Fruit fly (Drosophila melanogaster) whole organism, embryonic: ENCODE data around the gene Rbp.

Experiments
- C15 ChIP-seq: fragments of 200-800 bp; sonication (Bioruptor generic); IDR thresholded peaks from 3 replicates; pipeline ENCODE4 v1.3.6; 2022; ENCODE audit warnings: missing biosample characterization, missing genetic modification characterization
- CG12071 ChIP-seq: fragments of 200-800 bp; sonication (Bioruptor generic); optimal IDR thresholded peaks from 3 replicates; lab custom pipeline; 2018; ENCODE audit warnings: missing biosample characterization, mild to moderate bottlenecking, missing genetic modification characterization
- CG12942 ChIP-seq: fragments of 200-800 bp; sonication (Bioruptor generic); optimal IDR thresholded peaks from 3 replicates; lab custom pipeline; 2016; ENCODE audit warnings: missing biosample characterization, missing genetic modification characterization
- CG13123 ChIP-seq: fragments of 200-800 bp; sonication (Bioruptor generic); optimal IDR thresholded peaks from 2 replicates; lab custom pipeline; 2016; ENCODE audit warnings: missing biosample characterization, missing genetic modification characterization
- CG13624 ChIP-seq: fragments of 200-800 bp; sonication (Bioruptor generic); optimal IDR thresholded peaks from 2 replicates; lab custom pipeline; 2016; ENCODE audit warnings: missing biosample characterization, missing genetic modification characterization
- CG13894 ChIP-seq: fragments of 200-800 bp; sonication (Bioruptor generic); optimal IDR thresholded peaks from 3 replicates; lab custom pipeline; 2018; ENCODE audit warnings: missing biosample characterization, mild to moderate bottlenecking, missing genetic modification characterization, moderate library complexity
- CG1603 ChIP-seq: fragments of 200-800 bp; sonication (Bioruptor generic); optimal IDR thresholded peaks from 2 replicates; lab custom pipeline; 2019; ENCODE audit warnings: missing biosample characterization, mild to moderate bottlenecking, missing genetic modification characterization, moderate library complexity
- CG16813 ChIP-seq: fragments of 200-800 bp; sonication (Bioruptor generic); IDR thresholded peaks from 3 replicates; pipeline ENCODE4 v1.3.6; 2022; ENCODE audit warnings: missing biosample characterization, missing genetic modification characterization; ENCODE audit not compliant: partially characterized antibody
- CG17829 ChIP-seq: fragments of 200-800 bp; optimal IDR thresholded peaks from 2 replicates; lab custom pipeline; 2019; ENCODE audit warnings: missing biosample characterization, mild to moderate bottlenecking, missing genetic modification characterization, moderate library complexity
- CG1792 ChIP-seq: fragments of 200-800 bp; sonication (Bioruptor generic); optimal IDR thresholded peaks from 2 replicates; lab custom pipeline; 2016; ENCODE audit warnings: missing biosample characterization, missing genetic modification characterization
- CG18476 ChIP-seq: fragments of 200-800 bp; sonication (Bioruptor generic); optimal IDR thresholded peaks from 2 replicates; lab custom pipeline; 2016; ENCODE audit warnings: missing biosample characterization, mild to moderate bottlenecking, missing genetic modification characterization
- CG2678 ChIP-seq: fragments of 200-800 bp; sonication (Bioruptor generic); optimal IDR thresholded peaks from 3 replicates; lab custom pipeline; 2019; ENCODE audit warnings: missing biosample characterization, mild to moderate bottlenecking, missing genetic modification characterization, moderate library complexity
- CG2712 ChIP-seq: fragments of 200-800 bp; optimal IDR thresholded peaks from 3 replicates; lab custom pipeline; 2019; ENCODE audit warnings: missing biosample characterization, mild to moderate bottlenecking, missing genetic modification characterization, moderate library complexity
- CG3065 ChIP-seq: fragments of 200-800 bp; sonication (Bioruptor generic); optimal IDR thresholded peaks from 2 replicates; lab custom pipeline; 2016; ENCODE audit warnings: missing biosample characterization, missing genetic modification characterization
- CG31388 ChIP-seq: fragments of 200-800 bp; sonication (Bioruptor generic); optimal IDR thresholded peaks from 2 replicates; lab custom pipeline; 2016; ENCODE audit warnings: missing biosample characterization, missing genetic modification characterization
- CG31441 ChIP-seq: fragments of 200-800 bp; sonication (Bioruptor generic); IDR thresholded peaks from 2 replicates; pipeline ENCODE4 v1.3.6; 2022; ENCODE audit warnings: missing biosample characterization, missing genetic modification characterization
- CG32767 ChIP-seq: fragments of 200-800 bp; sonication (Bioruptor generic); IDR thresholded peaks from 2 replicates; pipeline ENCODE4 v1.3.6; 2022; ENCODE audit warnings: missing biosample characterization, missing genetic modification characterization
- CG33213 ChIP-seq: fragments of 200-800 bp; sonication (Bioruptor generic); optimal IDR thresholded peaks from 3 replicates; lab custom pipeline; 2016; ENCODE audit warnings: missing biosample characterization, missing genetic modification characterization
- CG34422 ChIP-seq: fragments of 200-800 bp; sonication (Bioruptor generic); IDR thresholded peaks from 3 replicates; pipeline ENCODE4 v1.3.6; 2022; ENCODE audit warnings: missing biosample characterization, missing genetic modification characterization
- CG6254 ChIP-seq: fragments of 200-800 bp; sonication (Bioruptor generic); optimal IDR thresholded peaks from 3 replicates; lab custom pipeline; 2017; ENCODE audit warnings: mild to moderate bottlenecking, missing biosample characterization, missing genetic modification reagents, missing genetic modification characterization
- CG6272 ChIP-seq: fragments of 200-800 bp; sonication (Bioruptor generic); IDR thresholded peaks from 2 replicates; pipeline ENCODE4 v1.3.6; 2022; ENCODE audit warnings: missing biosample characterization, missing genetic modification characterization
- CG7987 ChIP-seq: fragments of 200-800 bp; sonication (Bioruptor generic); optimal IDR thresholded peaks from 2 replicates; lab custom pipeline; 2018; ENCODE audit warnings: missing biosample characterization, mild to moderate bottlenecking, missing genetic modification characterization, moderate library complexity
- CHES-1-like ChIP-seq: fragments of 200-800 bp; sonication (Bioruptor generic); optimal IDR thresholded peaks from 2 replicates; lab custom pipeline; 2016; ENCODE audit warnings: missing biosample characterization, missing genetic modification characterization
- Chrac-16 ChIP-seq: fragments of 200-800 bp; sonication (Bioruptor generic); optimal IDR thresholded peaks from 3 replicates; lab custom pipeline; 2016; ENCODE audit warnings: missing biosample characterization, missing genetic modification characterization
- CoRest ChIP-seq: fragments of 200-800 bp; sonication (Bioruptor generic); optimal IDR thresholded peaks from 3 replicates; lab custom pipeline; 2018; ENCODE audit warnings: missing biosample characterization, mild to moderate bottlenecking, missing genetic modification characterization, moderate library complexity
- CrebB ChIP-seq: fragments of 200-800 bp; sonication (Bioruptor generic); optimal IDR thresholded peaks from 3 replicates; lab custom pipeline; 2018; ENCODE audit warnings: missing biosample characterization, mild to moderate bottlenecking, missing genetic modification characterization
- E2f1 ChIP-seq: fragments of 200-800 bp; sonication (Bioruptor generic); IDR thresholded peaks from 2 replicates; pipeline ENCODE4 v1.3.6; 2022; ENCODE audit warnings: missing biosample characterization, missing genetic modification characterization
- Eip74EF ChIP-seq, 2 experiments: fragments of 200-800 bp in 1 of 2; fragments of >200 bp in 1 of 2; sonication (Bioruptor generic) in 1 of 2; optimal IDR thresholded peaks; 2 replicates each; lab custom pipeline; 2017 to 2019; ENCODE audit warnings: missing biosample characterization in 2 of 2, missing genetic modification characterization in 2 of 2, mild to moderate bottlenecking in 1 of 2, moderate library complexity in 1 of 2
- Gug ChIP-seq: fragments of 200-800 bp; sonication (Bioruptor generic); IDR thresholded peaks from 4 replicates; pipeline ENCODE4 v1.3.6; 2022; ENCODE audit warnings: missing biosample characterization, missing genetic modification characterization
- Hmx ChIP-seq: fragments of 200-800 bp; sonication (Bioruptor generic); optimal IDR thresholded peaks from 2 replicates; lab custom pipeline; 2016; ENCODE audit warnings: missing biosample characterization, missing genetic modification characterization
- Hr78 ChIP-seq, 2 experiments: fragments of 200-800 bp in 1 of 2; fragments of >200 bp in 1 of 2; sonication (Bioruptor generic) in 1 of 2; optimal IDR thresholded peaks; 2 replicates each; lab custom pipeline; 2017 to 2019; ENCODE audit warnings: missing biosample characterization in 2 of 2, missing genetic modification characterization in 2 of 2, mild to moderate bottlenecking in 1 of 2, moderate library complexity in 1 of 2
- NfI ChIP-seq: fragments of 200-800 bp; sonication (Bioruptor generic); optimal IDR thresholded peaks from 3 replicates; lab custom pipeline; 2018; ENCODE audit warnings: missing biosample characterization, mild to moderate bottlenecking, missing genetic modification characterization, moderate library complexity
- Ptx1 ChIP-seq: fragments of 200-800 bp; sonication (Bioruptor generic); IDR thresholded peaks from 2 replicates; pipeline ENCODE4 v1.3.6; 2022; ENCODE audit warnings: missing biosample characterization, missing genetic modification characterization
- Side ChIP-seq: fragments of 200-800 bp; sonication (Bioruptor generic); optimal IDR thresholded peaks from 2 replicates; lab custom pipeline; 2016; ENCODE audit warnings: missing biosample characterization, missing genetic modification characterization
- Six4 ChIP-seq: fragments of 200-800 bp; sonication (Bioruptor generic); optimal IDR thresholded peaks from 2 replicates; lab custom pipeline; 2016; ENCODE audit warnings: missing biosample characterization, missing genetic modification characterization
- TFAM ChIP-seq: fragments of 200-800 bp; sonication (Bioruptor generic); optimal IDR thresholded peaks from 2 replicates; lab custom pipeline; 2017; ENCODE audit warnings: missing biosample characterization, missing genetic modification characterization, inconsistent platforms
- bowl ChIP-seq: fragments of 200-800 bp; sonication (Bioruptor generic); IDR thresholded peaks from 2 replicates; pipeline ENCODE4 v1.3.6; 2022; ENCODE audit warnings: missing biosample characterization, missing genetic modification characterization
- cato ChIP-seq: fragments of 200-800 bp; sonication (Bioruptor generic); optimal IDR thresholded peaks from 2 replicates; lab custom pipeline; 2016; ENCODE audit warnings: missing biosample characterization, missing genetic modification characterization, borderline replicate concordance
- crp ChIP-seq, 2 experiments: fragments of 200-800 bp; sonication (Bioruptor generic); optimal IDR thresholded peaks; 2 replicates in 1 of 2; 3 replicates in 1 of 2; lab custom pipeline; 2017; ENCODE audit warnings: missing biosample characterization in 2 of 2, missing genetic modification characterization in 2 of 2, mild to moderate bottlenecking in 1 of 2, moderate library complexity in 1 of 2
- esg ChIP-seq: fragments of 200-800 bp; sonication (Bioruptor generic); conservative IDR thresholded peaks from 2 replicates; pipeline ENCODE4 v1.3.6; 2022; ENCODE audit warnings: missing biosample characterization, missing genetic modification characterization
- grn ChIP-seq: fragments of 200-800 bp; sonication (Bioruptor generic); optimal IDR thresholded peaks from 3 replicates; lab custom pipeline; 2017; ENCODE audit warnings: missing biosample characterization, missing genetic modification characterization
- hth ChIP-seq: fragments of >200 bp; optimal IDR thresholded peaks from 2 replicates; lab custom pipeline; 2017; ENCODE audit warnings: inconsistent platforms
- nerfin-1 ChIP-seq: fragments of 200-800 bp; sonication (Bioruptor generic); optimal IDR thresholded peaks from 3 replicates; lab custom pipeline; 2019; ENCODE audit warnings: missing biosample characterization, mild to moderate bottlenecking, missing genetic modification characterization, moderate library complexity
- org-1 ChIP-seq: fragments of 200-800 bp; sonication (Bioruptor generic); optimal IDR thresholded peaks from 2 replicates; lab custom pipeline; 2017; ENCODE audit warnings: missing biosample characterization, missing genetic modification characterization
- otp ChIP-seq: fragments of 200-800 bp; sonication (Bioruptor generic); IDR thresholded peaks from 3 replicates; pipeline ENCODE4, ENCODE4 v1.3.6; 2022; ENCODE audit warnings: missing biosample characterization, missing genetic modification characterization
- peb ChIP-seq: fragments of 200-800 bp; sonication (Bioruptor generic); IDR thresholded peaks from 2 replicates; pipeline ENCODE4 v1.3.6; 2022; ENCODE audit warnings: missing biosample characterization, missing genetic modification characterization
- ranshi ChIP-seq: fragments of 200-800 bp; sonication (Bioruptor generic); IDR thresholded peaks from 2 replicates; pipeline ENCODE4 v1.3.6; 2022; ENCODE audit warnings: missing biosample characterization, missing genetic modification characterization
- salm ChIP-seq: fragments of 200-800 bp; sonication (Bioruptor generic); optimal IDR thresholded peaks from 2 replicates; lab custom pipeline; 2018; ENCODE audit warnings: missing biosample characterization, mild to moderate bottlenecking, missing genetic modification characterization
- so ChIP-seq: fragments of 200-800 bp; sonication (Bioruptor generic); IDR thresholded peaks from 3 replicates; pipeline ENCODE4 v1.3.6; 2022; ENCODE audit warnings: missing biosample characterization, missing genetic modification characterization
- tin ChIP-seq: fragments of 200-800 bp; sonication (Bioruptor generic); optimal IDR thresholded peaks from 3 replicates; lab custom pipeline; 2016; ENCODE audit warnings: missing biosample characterization, missing genetic modification characterization
- wor ChIP-seq: fragments of 200-800 bp; sonication (Bioruptor generic); IDR thresholded peaks from 2 replicates; pipeline ENCODE4 v1.3.6; 2022; ENCODE audit warnings: missing biosample characterization, missing genetic modification characterization

The Rbp gene

DNA sequence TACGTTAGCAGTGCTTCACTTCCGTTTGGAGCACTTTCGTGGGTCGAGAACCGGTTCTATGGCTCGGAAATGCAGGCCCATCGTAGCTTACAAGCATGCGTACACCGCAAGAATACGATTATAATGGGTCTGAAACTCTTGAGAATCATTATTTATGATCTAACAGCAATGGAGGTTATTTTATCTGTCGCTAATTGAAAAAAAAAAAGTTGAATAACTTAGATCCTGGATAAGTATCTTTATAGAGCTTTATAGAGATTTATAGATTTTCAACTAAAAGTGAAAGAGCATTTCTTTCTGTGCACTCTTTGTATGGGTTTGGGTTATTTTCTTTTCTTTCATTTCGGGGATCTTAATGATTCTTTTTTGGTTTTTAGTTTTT lies 53.4 kb downstream of the Rbp start (continued):
- TF ChIP-seq Chrac-16 (GFP tag; lab: Kevin White, UChicago) (peak; percentile 60), ranshi (GFP tag; lab: Robert Waterston, UW) (peak; percentile 30; the same call in 1 of the 2 replicates), CG32767 (GFP tag; lab: Robert Waterston, UW) (peak; percentile 17; the same call in 1 of the 2 replicates), TFAM (GFP tag; lab: Kevin White, UChicago) (no peak), crp (GFP tag; optimal IDR thresholded peaks at IDR 0.05; lab: Kevin White, UChicago) (no peak), CG12071 (GFP tag; lab: Kevin White, UChicago) (no peak), NfI (GFP tag; lab: Kevin White, UChicago) (peak; percentile 24), CG1603 (peak; percentile 52), tin (GFP tag; lab: Kevin White, UChicago) (peak; percentile 33), Ptx1 (GFP tag; lab: Robert Waterston, UW) (no peak), CG34422 (no peak; the same call in 2 of the 3 replicates), Eip74EF (GFP tag; optimal IDR thresholded peaks at IDR 0.05; lab: Kevin White, UChicago) (peak in 1 of 2 experiments; percentile 54), CG6254 (GFP tag; lab: Kevin White, UChicago) (peak; percentile 8), CrebB (tag; lab: Kevin White, UChicago) (no peak), CG7987 (no peak), CG1792 (GFP tag; lab: Kevin White, UChicago) (no peak), C15 (GFP tag; lab: Robert Waterston, UW) (no peak), CG13894 (tag; lab: Kevin White, UChicago) (no peak), E2f1 (GFP tag; lab: Robert Waterston, UW) (no peak), CoRest (tag; lab: Kevin White, UChicago) (peak; percentile 58), Side (GFP tag; lab: Kevin White, UChicago) (no peak), Hmx (GFP tag; lab: Kevin White, UChicago) (no peak), wor (GFP tag; lab: Robert Waterston, UW) (no peak), hth (no peak), so (GFP tag; lab: Robert Waterston, UW) (no peak), CG3065 (no peak), CG2712 (tag; lab: Kevin White, UChicago) (peak; percentile 84), CG2678 (tag; lab: Kevin White, UChicago) (peak; percentile 60), nerfin-1 (tag; lab: Kevin White, UChicago) (peak; percentile 57), peb (GFP tag; lab: Robert Waterston, UW) (peak; percentile 48; the same call in 1 of the 2 replicates), CG31388 (no peak), Six4 (peak; percentile 9), CG33213 (GFP tag; lab: Kevin White, UChicago) (no peak), grn (GFP tag; lab: Kevin White, UChicago) (peak; percentile 21), CG13624 (GFP tag; lab: Kevin White, UChicago) (no peak), salm (tag; lab: Kevin White, UChicago) (no peak), CG17829 (tag; lab: Kevin White, UChicago) (peak; percentile 73), CG12942 (no peak), CG18476 (GFP tag; lab: Kevin White, UChicago) (no peak), CG31441 (GFP tag; lab: Robert Waterston, UW) (peak; percentile 73), otp (GFP tag; lab: Robert Waterston, UW) (peak; percentile 45; the same call in 1 of the 3 replicates), CG13123 (GFP tag; lab: Kevin White, UChicago) (peak; percentile 15), org-1 (GFP tag; lab: Kevin White, UChicago) (no peak), bowl (GFP tag; lab: Robert Waterston, UW) (no peak), CHES-1-like (GFP tag; lab: Kevin White, UChicago) (no peak), CG16813 (GFP tag; lab: Robert Waterston, UW) (no peak), Hr78 (GFP tag; optimal IDR thresholded peaks at IDR 0.05; lab: Kevin White, UChicago) (no peak), CG6272 (GFP tag; lab: Robert Waterston, UW) (no peak), cato (GFP tag; lab: Kevin White, UChicago) (peak; percentile 15), esg (GFP tag; lab: Robert Waterston, UW) (peak; percentile 13; the same call in 1 of the 2 replicates), Gug (peak; percentile 5; the same call in 1 of the 4 replicates)
